Fruit fly (Drosophila melanogaster) whole organism, pupa: Measurements from ENCODE around the gene CG4267.

Source experiments
- CG10348 ChIP-seq: fragments of 200-800 bp; sonication (Bioruptor generic); IDR thresholded peaks from 2 replicates; pipeline ENCODE4 v1.3.6; 2022; ENCODE audit warnings: missing biosample characterization, missing genetic modification characterization
- CG12605 ChIP-seq: fragments of 200-800 bp; sonication (Bioruptor generic); IDR thresholded peaks from 2 replicates; pipeline ENCODE4 v1.3.6; 2022; ENCODE audit warnings: missing biosample characterization, missing genetic modification characterization
- CG13204 ChIP-seq: fragments of 200-800 bp; sonication (Bioruptor generic); optimal IDR thresholded peaks from 2 replicates; lab custom pipeline; 2018; ENCODE audit warnings: missing biosample characterization, mild to moderate bottlenecking, missing genetic modification characterization, moderate library complexity
- CG14655 ChIP-seq: fragments of 200-800 bp; sonication (Bioruptor generic); optimal IDR thresholded peaks from 3 replicates; lab custom pipeline; 2017; ENCODE audit warnings: mild to moderate bottlenecking, missing biosample characterization, missing genetic modification reagents, missing genetic modification characterization
- CG15710 ChIP-seq: fragments of 200-800 bp; sonication (Bioruptor generic); optimal IDR thresholded peaks from 2 replicates; lab custom pipeline; 2018; ENCODE audit warnings: missing biosample characterization, mild to moderate bottlenecking, missing genetic modification characterization, moderate library complexity
- CG17806 ChIP-seq: fragments of 200-800 bp; sonication (Bioruptor generic); optimal IDR thresholded peaks from 2 replicates; lab custom pipeline; 2018; ENCODE audit warnings: missing biosample characterization, mild to moderate bottlenecking, missing genetic modification characterization, moderate library complexity
- CG32121 ChIP-seq: fragments of 200-800 bp; sonication (Bioruptor generic); IDR thresholded peaks from 2 replicates; pipeline ENCODE4 v1.3.6; 2022; ENCODE audit warnings: missing biosample characterization, missing genetic modification characterization
- CG34367 ChIP-seq: fragments of 200-800 bp; sonication (Bioruptor generic); optimal IDR thresholded peaks from 2 replicates; lab custom pipeline; 2018; ENCODE audit warnings: missing biosample characterization, mild to moderate bottlenecking, missing genetic modification characterization
- CG4496 ChIP-seq: fragments of 200-800 bp; sonication (Bioruptor generic); IDR thresholded peaks from 3 replicates; pipeline ENCODE4 v1.3.6; 2022; ENCODE audit warnings: missing biosample characterization, missing genetic modification characterization
- CG8159 ChIP-seq: fragments of 200-800 bp; sonication (Bioruptor generic); optimal IDR thresholded peaks from 3 replicates; lab custom pipeline; 2018; ENCODE audit warnings: missing biosample characterization, mild to moderate bottlenecking, missing genetic modification characterization, moderate library complexity
- CG8301 ChIP-seq: fragments of 200-800 bp; sonication (Bioruptor generic); optimal IDR thresholded peaks from 2 replicates; lab custom pipeline; 2018; ENCODE audit warnings: missing biosample characterization, mild to moderate bottlenecking, missing genetic modification characterization
- CG9948 ChIP-seq: fragments of 200-800 bp; sonication (Bioruptor generic); optimal IDR thresholded peaks from 2 replicates; lab custom pipeline; 2018; ENCODE audit warnings: missing biosample characterization, mild to moderate bottlenecking, missing genetic modification characterization, moderate library complexity
- D1 ChIP-seq: fragments of 200-800 bp; sonication (Bioruptor generic); optimal IDR thresholded peaks from 2 replicates; lab custom pipeline; 2018; ENCODE audit warnings: missing biosample characterization, mild to moderate bottlenecking, missing genetic modification characterization, moderate library complexity
- EcR ChIP-seq: fragments of 200-800 bp; sonication (Bioruptor generic); optimal IDR thresholded peaks from 3 replicates; lab custom pipeline; 2019; ENCODE audit warnings: missing biosample characterization, missing genetic modification characterization, mild to moderate bottlenecking, moderate library complexity, missing genetic modification reagents
- Ets98B ChIP-seq: fragments of 200-800 bp; sonication (Bioruptor generic); IDR thresholded peaks from 2 replicates; pipeline ENCODE4 v1.3.6; 2022; ENCODE audit warnings: missing biosample characterization, missing genetic modification characterization
- Pif1A ChIP-seq: fragments of 200-800 bp; sonication (Bioruptor generic); optimal IDR thresholded peaks from 3 replicates; lab custom pipeline; 2016; ENCODE audit warnings: missing biosample characterization, missing genetic modification characterization
- Pif1B ChIP-seq: fragments of 200-800 bp; sonication (Bioruptor generic); optimal IDR thresholded peaks from 3 replicates; lab custom pipeline; 2016; ENCODE audit warnings: missing biosample characterization, missing genetic modification characterization
- Snoo ChIP-seq: fragments of 200-800 bp; sonication (Bioruptor generic); optimal IDR thresholded peaks from 3 replicates; lab custom pipeline; 2017; ENCODE audit warnings: missing biosample characterization, mild to moderate bottlenecking, missing genetic modification characterization, inconsistent platforms
- fd96Ca ChIP-seq: fragments of 200-800 bp; sonication (Bioruptor generic); IDR thresholded peaks from 3 replicates; pipeline ENCODE4 v1.3.6; 2022; ENCODE audit warnings: missing biosample characterization, missing genetic modification characterization
- gl ChIP-seq: fragments of 200-800 bp; sonication (Bioruptor generic); optimal IDR thresholded peaks from 2 replicates; lab custom pipeline; 2018; ENCODE audit warnings: missing biosample characterization, mild to moderate bottlenecking, missing genetic modification characterization
- rn ChIP-seq: fragments of 200-800 bp; sonication (Bioruptor generic); IDR thresholded peaks from 2 replicates; pipeline ENCODE4 v1.3.6; 2022; ENCODE audit warnings: missing biosample characterization, missing genetic modification characterization

The CG4267 gene

dm6 chr2L:2206066-2206465 lies 36.1 kb upstream of the CG4267 start, which contains the start of gene CG31668:
Gene CG31668, minus strand, starts transcription at chr2L:2206166.
- no peak for TF ChIP-seq fd96Ca
- no peak for TF ChIP-seq CG17806 (tag; lab: Kevin White, UChicago)
- TF ChIP-seq CG32121: no peak
- TF ChIP-seq CG9948 (tag; lab: Kevin White, UChicago): no peak
- no peak for TF ChIP-seq Pif1B
- no peak for TF ChIP-seq Ets98B (GFP tag; lab: Robert Waterston, UW)
- TF ChIP-seq CG8301: no peak
- TF ChIP-seq gl (tag; lab: Kevin White, UChicago): no peak
- no peak for TF ChIP-seq Snoo
- no peak for TF ChIP-seq CG4496 (GFP tag; lab: Robert Waterston, UW)
- no peak for TF ChIP-seq D1
- TF ChIP-seq CG12605 (GFP tag; lab: Robert Waterston, UW): no peak
- no peak for TF ChIP-seq CG10348 (GFP tag; lab: Robert Waterston, UW)
- no peak for TF ChIP-seq CG8159 (tag; lab: Kevin White, UChicago)
- no peak for TF ChIP-seq CG14655
- no peak for TF ChIP-seq CG13204 (GFP tag; lab: Kevin White, UChicago)
- TF ChIP-seq CG15710 (tag; lab: Kevin White, UChicago): no peak
- no peak for TF ChIP-seq rn (GFP tag; lab: Robert Waterston, UW)

DNA sequence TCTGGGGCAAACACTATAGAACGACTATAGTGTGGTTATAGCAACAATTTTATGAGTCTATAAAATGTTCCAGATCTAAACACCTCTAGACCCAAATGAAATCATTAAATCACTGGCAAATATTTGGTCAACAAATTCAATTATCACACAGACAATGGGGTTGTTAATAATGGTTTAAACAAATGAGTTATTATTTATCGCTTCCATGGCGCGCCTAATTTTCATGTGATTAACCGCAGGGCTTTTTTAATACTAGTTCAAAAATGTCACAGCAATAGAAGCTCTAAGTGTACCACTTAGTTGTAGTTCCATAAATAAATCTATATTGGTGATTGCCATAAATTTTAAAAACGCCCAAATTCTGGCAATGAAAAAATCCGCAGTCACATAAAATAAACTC lies 33.2 kb upstream of the CG4267 start, which contains the start of gene CG33124:
Gene CG33124, minus strand, starts transcription at position 101 of the 400 bp plus-strand sequence.
- no peak for TF ChIP-seq Pif1B
- TF ChIP-seq Snoo: no peak
- TF ChIP-seq CG4496 (GFP tag; lab: Robert Waterston, UW): no peak
- no peak for TF ChIP-seq CG15710 (tag; lab: Kevin White, UChicago)
- TF ChIP-seq EcR (GFP tag; lab: Kevin White, UChicago): no peak
- TF ChIP-seq D1: no peak
- no peak for TF ChIP-seq Pif1A (GFP tag; lab: Kevin White, UChicago)
- TF ChIP-seq CG17806 (tag; lab: Kevin White, UChicago): no peak
- TF ChIP-seq CG34367 (tag; lab: Kevin White, UChicago): no peak

dm6 chr2L:2212478-2212877 lies 29.7 kb upstream of the CG4267 start, which contains the start of gene CG15385:
Gene CG15385, minus strand, starts transcription at chr2L:2212571.
- no peak for TF ChIP-seq CG32121
- no peak for TF ChIP-seq fd96Ca
- no peak for TF ChIP-seq CG34367 (tag; lab: Kevin White, UChicago)
- TF ChIP-seq Pif1A (GFP tag; lab: Kevin White, UChicago): no peak
- TF ChIP-seq EcR (GFP tag; lab: Kevin White, UChicago): no peak
- no peak for TF ChIP-seq CG14655
- TF ChIP-seq D1: no peak
- TF ChIP-seq CG13204 (GFP tag; lab: Kevin White, UChicago): no peak
- no peak for TF ChIP-seq Pif1B
- TF ChIP-seq CG12605 (GFP tag; lab: Robert Waterston, UW): no peak
- no peak for TF ChIP-seq CG8159 (tag; lab: Kevin White, UChicago)
- no peak for TF ChIP-seq CG9948 (tag; lab: Kevin White, UChicago)
- TF ChIP-seq gl (tag; lab: Kevin White, UChicago): no peak
- no peak for TF ChIP-seq rn (GFP tag; lab: Robert Waterston, UW)
- no peak for TF ChIP-seq CG8301
- TF ChIP-seq CG10348 (GFP tag; lab: Robert Waterston, UW): no peak
- no peak for TF ChIP-seq CG4496 (GFP tag; lab: Robert Waterston, UW)
- no peak for TF ChIP-seq CG15710 (tag; lab: Kevin White, UChicago)
- TF ChIP-seq CG17806 (tag; lab: Kevin White, UChicago): no peak
- TF ChIP-seq Snoo: no peak

DNA sequence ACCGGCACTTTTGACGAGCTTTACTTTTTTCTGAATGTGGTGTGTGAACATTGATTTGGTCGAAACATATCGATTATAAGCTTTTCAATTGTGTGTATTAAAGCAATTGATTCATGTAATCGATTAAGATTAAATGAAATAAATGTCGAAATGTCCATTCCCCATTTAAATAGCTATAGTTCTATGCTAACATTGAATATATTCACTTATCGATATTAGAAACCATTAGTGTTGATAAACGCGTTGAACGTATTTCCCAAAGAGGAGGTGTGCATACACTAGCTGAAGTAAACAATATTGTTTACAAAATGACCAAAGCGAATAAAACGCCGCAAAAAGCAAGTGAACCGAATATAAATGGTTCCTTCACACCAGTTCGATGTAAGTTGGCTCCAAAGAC lies 28.2 kb upstream of the CG4267 start, which contains the start of the genes Uch and CG34174:
Gene Uch, minus strand, starts transcription at position 208 of the 400 bp plus-strand sequence.
Gene CG34174, plus strand, starts transcription at position 263 of the 400 bp plus-strand sequence.
- peak; percentile 15 for TF ChIP-seq Snoo
- TF ChIP-seq rn (GFP tag; lab: Robert Waterston, UW): no peak
- TF ChIP-seq CG15710 (tag; lab: Kevin White, UChicago): peak; percentile 67

- TF ChIP-seq CG4496 (GFP tag; lab: Robert Waterston, UW) (no peak), Ets98B (GFP tag; lab: Robert Waterston, UW) (no peak; the same call in 1 of the 2 replicates), fd96Ca (no peak), Pif1B (no peak), Snoo (no peak), CG17806 (tag; lab: Kevin White, UChicago) (no peak), CG15710 (tag; lab: Kevin White, UChicago) (no peak), CG12605 (GFP tag; lab: Robert Waterston, UW) (no peak), CG8301 (no peak), CG10348 (GFP tag; lab: Robert Waterston, UW) (no peak), Pif1A (GFP tag; lab: Kevin White, UChicago) (no peak), CG8159 (tag; lab: Kevin White, UChicago) (no peak), CG9948 (tag; lab: Kevin White, UChicago) (no peak)
These were observed 26.1 kb upstream of the CG4267 start, which contains the start of gene daed for dm6 chr2L:2216065-2216464. Gene daed, minus strand, starts transcription at chr2L:2216311.

DNA sequence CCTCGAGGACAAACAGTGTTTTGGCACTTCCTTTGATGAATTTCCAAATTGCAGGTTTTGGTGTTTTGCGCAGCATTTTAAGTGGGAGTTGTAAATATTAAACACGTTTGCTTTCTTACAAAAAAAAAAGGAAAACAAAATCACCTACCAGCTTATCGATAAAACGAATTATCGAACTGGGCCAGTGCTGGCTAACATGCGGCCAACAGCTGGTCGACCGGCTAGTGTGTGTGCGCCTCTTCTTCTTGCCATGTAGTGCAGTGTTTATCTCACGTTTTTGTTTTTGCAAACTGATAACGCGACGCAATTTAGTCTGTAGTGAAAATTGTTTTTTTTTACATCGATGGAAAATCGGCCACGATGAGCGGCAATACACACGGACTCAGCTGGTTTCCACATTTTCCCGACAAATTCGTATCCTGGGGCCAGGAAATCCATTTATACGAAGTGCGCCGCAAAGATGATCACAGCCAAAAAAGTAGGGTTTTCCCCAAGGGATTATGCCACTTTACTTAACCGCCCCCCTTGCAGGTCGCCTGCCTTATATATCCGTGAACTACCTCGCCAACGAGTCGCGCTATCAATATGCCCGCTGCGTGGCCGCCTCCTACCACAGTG lies 25.0 kb upstream of the CG4267 start, which contains the start of the genes CG15386, CG42371 and mio:
Gene CG15386, minus strand, starts transcription at position 180 of the 618 bp plus-strand sequence.
Gene CG42371, minus strand, starts transcription at position 180 of the 618 bp plus-strand sequence.
Gene mio, plus strand, starts transcription at position 224 of the 618 bp plus-strand sequence.
- TF ChIP-seq EcR (GFP tag; lab: Kevin White, UChicago) (peak; percentile 14), rn (GFP tag; lab: Robert Waterston, UW) (no peak), CG17806 (tag; lab: Kevin White, UChicago) (no peak), CG4496 (GFP tag; lab: Robert Waterston, UW) (peak; percentile 53; the same call in 2 of the 3 replicates), CG14655 (no peak), Snoo (peak; percentile 18), gl (tag; lab: Kevin White, UChicago) (peak; percentile 29), CG12605 (GFP tag; lab: Robert Waterston, UW) (0 out of 2 replicates have a peak, but pooled peaks have one; percentile 24), Pif1A (GFP tag; lab: Kevin White, UChicago) (no peak), CG9948 (tag; lab: Kevin White, UChicago) (no peak), CG15710 (tag; lab: Kevin White, UChicago) (peak; percentile 12)
